Fruit fly (Drosophila melanogaster) whole organism, embryonic: Measurements from ENCODE around the gene cbt.

Experiments
- CG10147 ChIP-seq: fragments of 200-800 bp; sonication (Bioruptor generic); optimal IDR thresholded peaks from 2 replicates; lab custom pipeline; 2019; ENCODE audit warnings: missing biosample characterization, mild to moderate bottlenecking, missing genetic modification characterization, moderate library complexity
- CG1024 ChIP-seq: fragments of 200-800 bp; sonication (Bioruptor generic); IDR thresholded peaks from 2 replicates; pipeline ENCODE4 v1.3.6; 2022; ENCODE audit warnings: missing biosample characterization, missing genetic modification characterization
- CG10979 ChIP-seq: fragments of 200-800 bp; sonication (Bioruptor generic); optimal IDR thresholded peaks from 2 replicates; lab custom pipeline; 2018; ENCODE audit warnings: missing biosample characterization, mild to moderate bottlenecking, missing genetic modification characterization, moderate library complexity
- CG11696 ChIP-seq: fragments of 200-800 bp; sonication (Bioruptor generic); IDR thresholded peaks from 2 replicates; pipeline ENCODE4 v1.3.6; 2022; ENCODE audit warnings: missing biosample characterization, missing genetic modification characterization
- CG12071 ChIP-seq: fragments of 200-800 bp; sonication (Bioruptor generic); optimal IDR thresholded peaks from 3 replicates; lab custom pipeline; 2018; ENCODE audit warnings: missing biosample characterization, mild to moderate bottlenecking, missing genetic modification characterization
- CG12942 ChIP-seq: fragments of 200-800 bp; sonication (Bioruptor generic); optimal IDR thresholded peaks from 3 replicates; lab custom pipeline; 2016; ENCODE audit warnings: missing biosample characterization, missing genetic modification characterization
- CG15269 ChIP-seq: fragments of 200-800 bp; sonication (Bioruptor generic); optimal IDR thresholded peaks from 2 replicates; lab custom pipeline; 2018; ENCODE audit warnings: missing biosample characterization, mild to moderate bottlenecking, missing genetic modification characterization, moderate library complexity
- CG15479 ChIP-seq: fragments of 200-800 bp; sonication (Bioruptor generic); optimal IDR thresholded peaks from 3 replicates; lab custom pipeline; 2019; ENCODE audit warnings: missing biosample characterization, mild to moderate bottlenecking, missing genetic modification characterization, moderate library complexity
- CG1792 ChIP-seq: fragments of 200-800 bp; sonication (Bioruptor generic); optimal IDR thresholded peaks from 2 replicates; lab custom pipeline; 2016; ENCODE audit warnings: missing biosample characterization, missing genetic modification characterization
- CG30020 ChIP-seq: fragments of 200-800 bp; optimal IDR thresholded peaks from 2 replicates; lab custom pipeline; 2019; ENCODE audit warnings: missing biosample characterization, mild to moderate bottlenecking, missing genetic modification characterization, moderate library complexity
- CG34422 ChIP-seq: fragments of 200-800 bp; sonication (Bioruptor generic); IDR thresholded peaks from 3 replicates; pipeline ENCODE4 v1.3.6; 2022; ENCODE audit warnings: missing biosample characterization, missing genetic modification characterization
- CG5953 ChIP-seq: fragments of 200-800 bp; sonication (Bioruptor generic); IDR thresholded peaks from 2 replicates; pipeline ENCODE4 v1.3.6; 2022; ENCODE audit warnings: missing biosample characterization, missing genetic modification characterization
- CG6791 ChIP-seq: fragments of 200-800 bp; sonication (Bioruptor generic); IDR thresholded peaks from 3 replicates; pipeline ENCODE4 v1.3.6; 2022; ENCODE audit warnings: missing biosample characterization, missing genetic modification characterization; ENCODE audit not compliant: partially characterized antibody
- CG8944 ChIP-seq: fragments of 200-800 bp; sonication (Bioruptor generic); optimal IDR thresholded peaks from 3 replicates; lab custom pipeline; 2016; ENCODE audit warnings: missing biosample characterization, missing genetic modification characterization
- CG9817 ChIP-seq: fragments of 200-800 bp; sonication (Bioruptor generic); optimal IDR thresholded peaks from 2 replicates; lab custom pipeline; 2018; ENCODE audit warnings: missing biosample characterization, mild to moderate bottlenecking, missing genetic modification characterization, moderate library complexity
- Dip2 ChIP-seq: fragments of 200-800 bp; sonication (Bioruptor generic); IDR thresholded peaks from 2 replicates; pipeline ENCODE4 v1.3.6; 2022; ENCODE audit warnings: missing biosample characterization, missing genetic modification characterization
- Doc2 ChIP-seq: fragments of 200-800 bp; sonication (Bioruptor generic); IDR thresholded peaks from 2 replicates; pipeline ENCODE4 v1.3.6; 2022; ENCODE audit warnings: missing biosample characterization, missing genetic modification characterization
- Elba2 ChIP-seq: fragments of 200-800 bp; sonication (Bioruptor generic); optimal IDR thresholded peaks from 3 replicates; lab custom pipeline; 2016; ENCODE audit warnings: missing biosample characterization, missing genetic modification characterization
- GATAe ChIP-seq: fragments of 200-800 bp; sonication (Bioruptor generic); conservative IDR thresholded peaks from 2 replicates; pipeline ENCODE4 v1.3.6; 2022; ENCODE audit warnings: missing biosample characterization, missing genetic modification characterization
- Gsc ChIP-seq: fragments of 200-800 bp; sonication (Bioruptor generic); IDR thresholded peaks from 2 replicates; pipeline ENCODE4 v1.3.6; 2022; ENCODE audit warnings: missing biosample characterization, missing genetic modification characterization
- H15 ChIP-seq: fragments of 200-800 bp; sonication (Bioruptor generic); IDR thresholded peaks from 3 replicates; pipeline ENCODE4 v1.3.6; 2022; ENCODE audit warnings: missing biosample characterization, missing genetic modification characterization
- HLH3B ChIP-seq: fragments of 200-800 bp; sonication (Bioruptor generic); IDR thresholded peaks from 2 replicates; pipeline ENCODE4 v1.3.6; 2022; ENCODE audit warnings: missing biosample characterization, missing genetic modification characterization
- HLH4C ChIP-seq: fragments of 200-800 bp; sonication (Bioruptor generic); IDR thresholded peaks from 3 replicates; pipeline ENCODE4 v1.3.6; 2022; ENCODE audit warnings: missing biosample characterization, missing genetic modification characterization; ENCODE audit not compliant: partially characterized antibody
- Hsf ChIP-seq: fragments of 200-800 bp; sonication (Bioruptor generic); optimal IDR thresholded peaks from 3 replicates; lab custom pipeline; 2016; ENCODE audit warnings: missing biosample characterization, missing genetic modification characterization
- MBD-R2 ChIP-seq: fragments of 200-800 bp; sonication (Bioruptor generic); IDR thresholded peaks from 2 replicates; pipeline ENCODE4 v1.3.6; 2022; ENCODE audit warnings: missing biosample characterization, missing genetic modification characterization
- MTF-1 ChIP-seq: fragments of 200-800 bp; sonication (Bioruptor generic); optimal IDR thresholded peaks from 2 replicates; lab custom pipeline; 2018; ENCODE audit warnings: missing biosample characterization, mild to moderate bottlenecking, missing genetic modification characterization, borderline replicate concordance
- Nf-YB ChIP-seq: fragments of 200-800 bp; sonication (Bioruptor generic); optimal IDR thresholded peaks from 3 replicates; lab custom pipeline; 2019; ENCODE audit warnings: missing biosample characterization, mild to moderate bottlenecking, missing genetic modification characterization, moderate library complexity
- Scr ChIP-seq: fragments of 200-800 bp; sonication (Bioruptor generic); IDR thresholded peaks from 2 replicates; pipeline ENCODE4 v1.3.6; 2022; ENCODE audit warnings: missing biosample characterization, missing genetic modification characterization; ENCODE audit not compliant: partially characterized antibody
- ab ChIP-seq: fragments of 200-800 bp; sonication (Bioruptor generic); optimal IDR thresholded peaks from 2 replicates; lab custom pipeline; 2016; ENCODE audit warnings: missing biosample characterization, missing genetic modification characterization
- ase ChIP-seq: fragments of 200-800 bp; sonication (Bioruptor generic); IDR thresholded peaks from 3 replicates; pipeline ENCODE4 v1.3.6; 2022; ENCODE audit warnings: missing biosample characterization, missing genetic modification characterization
- br ChIP-seq: fragments of >200 bp; optimal IDR thresholded peaks from 2 replicates; lab custom pipeline; 2017
- bsh ChIP-seq, 2 experiments: fragments of 200-800 bp; sonication (Bioruptor generic); optimal IDR thresholded peaks; 2 replicates each; lab custom pipeline; 2017 to 2018; ENCODE audit warnings: mild to moderate bottlenecking in 2 of 2, missing biosample characterization in 2 of 2, missing genetic modification characterization in 2 of 2, moderate library complexity in 1 of 2
- crc ChIP-seq: fragments of 200-800 bp; sonication (Bioruptor generic); optimal IDR thresholded peaks from 2 replicates; lab custom pipeline; 2016; ENCODE audit warnings: missing biosample characterization, missing genetic modification characterization
- croc ChIP-seq: fragments of 200-800 bp; sonication (Bioruptor generic); conservative IDR thresholded peaks from 3 replicates; pipeline ENCODE4 v1.3.6; 2022; ENCODE audit warnings: missing biosample characterization, missing genetic modification characterization
- da ChIP-seq: fragments of 200-800 bp; sonication (Bioruptor generic); optimal IDR thresholded peaks from 2 replicates; lab custom pipeline; 2016; ENCODE audit warnings: missing biosample characterization, missing genetic modification characterization
- danr ChIP-seq: fragments of 200-800 bp; sonication (Bioruptor generic); IDR thresholded peaks from 2 replicates; pipeline ENCODE4 v1.3.6; 2022; ENCODE audit warnings: missing biosample characterization, missing genetic modification characterization
- dimm ChIP-seq: fragments of 200-800 bp; sonication (Bioruptor generic); IDR thresholded peaks from 2 replicates; pipeline ENCODE4 v1.3.6; 2022; ENCODE audit warnings: missing biosample characterization, missing genetic modification characterization
- dysf ChIP-seq: fragments of 200-800 bp; sonication (Bioruptor generic); IDR thresholded peaks from 3 replicates; pipeline ENCODE4 v1.3.6; 2022; ENCODE audit warnings: missing biosample characterization, missing genetic modification characterization
- en ChIP-seq: fragments of 200-800 bp; sonication (Bioruptor generic); optimal IDR thresholded peaks from 2 replicates; lab custom pipeline; 2016; ENCODE audit warnings: missing biosample characterization, missing genetic modification characterization
- eyg ChIP-seq: fragments of 200-800 bp; sonication (Bioruptor generic); optimal IDR thresholded peaks from 3 replicates; lab custom pipeline; 2016; ENCODE audit warnings: missing biosample characterization, missing genetic modification characterization
- gem ChIP-seq: fragments of 200-800 bp; sonication (Bioruptor generic); optimal IDR thresholded peaks from 2 replicates; lab custom pipeline; 2019; ENCODE audit warnings: missing biosample characterization, mild to moderate bottlenecking, missing genetic modification characterization, moderate library complexity
- gsb-n ChIP-seq: fragments of 200-800 bp; sonication (Bioruptor generic); optimal IDR thresholded peaks from 3 replicates; lab custom pipeline; 2018; ENCODE audit warnings: missing biosample characterization, mild to moderate bottlenecking, missing genetic modification characterization
- ham ChIP-seq: fragments of 200-800 bp; sonication (Bioruptor generic); IDR thresholded peaks from 2 replicates; pipeline ENCODE4 v1.3.6; 2022; ENCODE audit warnings: missing biosample characterization, missing genetic modification characterization
- hbn ChIP-seq: fragments of 200-800 bp; sonication (Bioruptor generic); IDR thresholded peaks from 2 replicates; pipeline ENCODE4 v1.3.6; 2022; ENCODE audit warnings: missing biosample characterization, missing genetic modification characterization; ENCODE audit not compliant: partially characterized antibody
- ind ChIP-seq: fragments of 200-800 bp; sonication (Bioruptor generic); optimal IDR thresholded peaks from 3 replicates; lab custom pipeline; 2016; ENCODE audit warnings: missing biosample characterization, missing genetic modification characterization
- mirr ChIP-seq: fragments of 200-800 bp; sonication (Bioruptor generic); optimal IDR thresholded peaks from 3 replicates; lab custom pipeline; 2018; ENCODE audit warnings: missing biosample characterization, mild to moderate bottlenecking, missing genetic modification characterization
- pita ChIP-seq: fragments of 200-800 bp; sonication (Bioruptor generic); optimal IDR thresholded peaks from 2 replicates; lab custom pipeline; 2017; ENCODE audit warnings: missing biosample characterization, mild to moderate bottlenecking, missing genetic modification characterization
- rib ChIP-seq: fragments of 200-800 bp; sonication (Bioruptor generic); IDR thresholded peaks from 2 replicates; pipeline ENCODE4 v1.3.6; 2022; ENCODE audit warnings: missing biosample characterization, missing genetic modification characterization
- stc ChIP-seq: fragments of 200-800 bp; sonication (Bioruptor generic); IDR thresholded peaks from 2 replicates; pipeline ENCODE4 v1.3.6; 2022; ENCODE audit warnings: missing biosample characterization, missing genetic modification characterization
- trh ChIP-seq: fragments of 200-800 bp; sonication (Bioruptor generic); optimal IDR thresholded peaks from 2 replicates; lab custom pipeline; 2016; ENCODE audit warnings: missing biosample characterization, missing genetic modification characterization
- zen ChIP-seq: fragments of 200-800 bp; sonication (Bioruptor generic); optimal IDR thresholded peaks from 3 replicates; lab custom pipeline; 2018; ENCODE audit warnings: missing biosample characterization, mild to moderate bottlenecking, missing genetic modification characterization, moderate library complexity

The cbt gene

dm6 chr2L:510534-511014 is 31.1 kb upstream of the cbt start (continued):
- TF ChIP-seq eyg (GFP tag; lab: Kevin White, UChicago), result peak; percentile 50
- TF ChIP-seq H15, result 0 out of 3 replicates have a peak, but pooled peaks have one; percentile 38
- no peak for TF ChIP-seq Dip2 (GFP tag; lab: Robert Waterston, UW)
- peak; percentile 92 for TF ChIP-seq CG15479 (GFP tag; lab: Kevin White, UChicago)
- no peak for TF ChIP-seq GATAe (GFP tag; lab: Robert Waterston, UW)
- peak; percentile 26 for TF ChIP-seq CG15269 (tag; lab: Kevin White, UChicago)
- TF ChIP-seq Hsf (GFP tag; lab: Kevin White, UChicago), result peak; percentile 38
- no peak for TF ChIP-seq ind
- no peak for TF ChIP-seq rib (GFP tag; lab: Robert Waterston, UW)
- peak; percentile 50 for TF ChIP-seq CG12942 (GFP tag; lab: Kevin White, UChicago)
- no peak for TF ChIP-seq dimm
- TF ChIP-seq CG5953 (GFP tag; lab: Robert Waterston, UW), result 0 out of 2 replicates have a peak, but pooled peaks have one; percentile 5
- peak; percentile 37 for TF ChIP-seq mirr (GFP tag; lab: Kevin White, UChicago)
- peak; percentile 75 for TF ChIP-seq Nf-YB (GFP tag; lab: Kevin White, UChicago)
- TF ChIP-seq CG11696 (GFP tag; lab: Robert Waterston, UW), result no peak
- TF ChIP-seq da, result peak; percentile 78
- peak; percentile 4 for TF ChIP-seq Elba2
- no peak for TF ChIP-seq dysf (GFP tag; lab: Robert Waterston, UW)
- TF ChIP-seq ab (GFP tag; lab: Kevin White, UChicago), result no peak
- peak; percentile 85 for TF ChIP-seq gsb-n (tag; lab: Kevin White, UChicago)
- TF ChIP-seq trh, result peak; percentile 72
- TF ChIP-seq stc (GFP tag; lab: Robert Waterston, UW), result no peak; the same call in 1 of the 2 replicates
- peak; percentile 81; the same call in 1 of the 3 replicates for TF ChIP-seq CG34422 (GFP tag; lab: Robert Waterston, UW)
- TF ChIP-seq pita (GFP tag; lab: Kevin White, UChicago), result no peak
- peak; percentile 47 for TF ChIP-seq CG10147 (GFP tag; lab: Kevin White, UChicago)
- no peak for TF ChIP-seq CG6791 (GFP tag; lab: Robert Waterston, UW)
- TF ChIP-seq CG10979 (tag; lab: Kevin White, UChicago), result peak; percentile 68
- TF ChIP-seq Gsc (GFP tag; lab: Robert Waterston, UW), result no peak
- TF ChIP-seq gem (tag; lab: Kevin White, UChicago), result peak; percentile 76
- TF ChIP-seq Doc2, result no peak
- peak; percentile 74 to 84 for TF ChIP-seq bsh (GFP tag; optimal IDR thresholded peaks at IDR 0.05; lab: Kevin White, UChicago)
- peak; percentile 82 for TF ChIP-seq MTF-1
- TF ChIP-seq zen (tag; lab: Kevin White, UChicago), result peak; percentile 80
- no peak; the same call in 1 of the 2 replicates for TF ChIP-seq danr (GFP tag; lab: Robert Waterston, UW)
- no peak for TF ChIP-seq ham (GFP tag; lab: Robert Waterston, UW)
- peak; percentile 11 for TF ChIP-seq CG9817 (tag; lab: Kevin White, UChicago)
- no peak for TF ChIP-seq Scr
- no peak for TF ChIP-seq ase (GFP tag; lab: Robert Waterston, UW)
- TF ChIP-seq CG12071, result peak; percentile 66
- TF ChIP-seq hbn (GFP tag; lab: Robert Waterston, UW), result no peak
- peak; percentile 26 for TF ChIP-seq CG1792 (GFP tag; lab: Kevin White, UChicago)
- TF ChIP-seq crc (GFP tag; lab: Kevin White, UChicago), result peak; percentile 40
- TF ChIP-seq CG30020 (tag; lab: Kevin White, UChicago), result no peak
- TF ChIP-seq HLH3B (GFP tag; lab: Robert Waterston, UW), result peak; percentile 61; the same call in 1 of the 2 replicates
- TF ChIP-seq en (GFP tag; lab: Kevin White, UChicago), result peak; percentile 83
- no peak for TF ChIP-seq br (lab: Kevin White, UChicago)
- TF ChIP-seq HLH4C (GFP tag; lab: Robert Waterston, UW), result no peak
- no peak for TF ChIP-seq croc
- peak; percentile 31 for TF ChIP-seq CG8944
- no peak for TF ChIP-seq CG1024 (GFP tag; lab: Robert Waterston, UW)
- TF ChIP-seq MBD-R2, result no peak
